Fruit fly (Drosophila melanogaster) whole organism, embryonic: ENCODE results near the gene eIF3d1.

Experiments
- Bgb ChIP-seq: fragments of 200-800 bp; sonication (Bioruptor generic); IDR thresholded peaks from 2 replicates; pipeline ENCODE4 v1.3.6; 2022; ENCODE audit warnings: missing biosample characterization, missing genetic modification characterization; ENCODE audit not compliant: partially characterized antibody
- CG10959 ChIP-seq: fragments of 200-800 bp; sonication (Bioruptor generic); IDR thresholded peaks from 2 replicates; pipeline ENCODE4 v1.3.6; 2022; ENCODE audit warnings: missing biosample characterization, missing genetic modification characterization
- CG11247 ChIP-seq: fragments of 200-800 bp; sonication (Bioruptor generic); IDR thresholded peaks from 2 replicates; pipeline ENCODE4 v1.3.6; 2022; ENCODE audit warnings: missing biosample characterization, missing genetic modification characterization
- CG11696 ChIP-seq: fragments of 200-800 bp; sonication (Bioruptor generic); IDR thresholded peaks from 2 replicates; pipeline ENCODE4 v1.3.6; 2022; ENCODE audit warnings: missing biosample characterization, missing genetic modification characterization
- CG12104 ChIP-seq: fragments of 200-800 bp; sonication (Bioruptor generic); optimal IDR thresholded peaks from 3 replicates; lab custom pipeline; 2016; ENCODE audit warnings: missing biosample characterization, missing genetic modification characterization
- CG14441 ChIP-seq: fragments of 200-800 bp; sonication (Bioruptor generic); IDR thresholded peaks from 2 replicates; pipeline ENCODE4 v1.3.6; 2022; ENCODE audit warnings: missing biosample characterization, missing genetic modification characterization
- CG16779 ChIP-seq: fragments of 200-800 bp; sonication (Bioruptor generic); IDR thresholded peaks from 2 replicates; pipeline ENCODE4 v1.3.6; 2022; ENCODE audit warnings: missing biosample characterization, missing genetic modification characterization
- CG16813 ChIP-seq: fragments of 200-800 bp; sonication (Bioruptor generic); IDR thresholded peaks from 3 replicates; pipeline ENCODE4 v1.3.6; 2022; ENCODE audit warnings: missing biosample characterization, missing genetic modification characterization; ENCODE audit not compliant: partially characterized antibody
- CG2202 ChIP-seq: fragments of 200-800 bp; sonication (Bioruptor generic); optimal IDR thresholded peaks from 2 replicates; lab custom pipeline; 2018; ENCODE audit warnings: missing biosample characterization, mild to moderate bottlenecking, missing genetic modification characterization
- CG2875 ChIP-seq: fragments of 200-800 bp; sonication (Bioruptor generic); optimal IDR thresholded peaks from 2 replicates; lab custom pipeline; 2017; ENCODE audit warnings: missing biosample characterization, mild to moderate bottlenecking, missing genetic modification characterization, missing genetic modification reagents
- CG30431 ChIP-seq: fragments of 200-800 bp; sonication (Bioruptor generic); optimal IDR thresholded peaks from 2 replicates; lab custom pipeline; 2017; ENCODE audit warnings: missing biosample characterization, missing genetic modification characterization
- CG31441 ChIP-seq: fragments of 200-800 bp; sonication (Bioruptor generic); IDR thresholded peaks from 2 replicates; pipeline ENCODE4 v1.3.6; 2022; ENCODE audit warnings: missing biosample characterization, missing genetic modification characterization
- CG32772 ChIP-seq: fragments of 200-800 bp; sonication (Bioruptor generic); IDR thresholded peaks from 2 replicates; pipeline ENCODE4 v1.3.6; 2022; ENCODE audit warnings: missing biosample characterization, missing genetic modification characterization
- CG3281 ChIP-seq: fragments of 200-800 bp; sonication (Bioruptor generic); optimal IDR thresholded peaks from 3 replicates; lab custom pipeline; 2017; ENCODE audit warnings: missing biosample characterization, mild to moderate bottlenecking, missing genetic modification characterization
- CG4360 ChIP-seq: fragments of 200-800 bp; sonication (Bioruptor generic); IDR thresholded peaks from 2 replicates; pipeline ENCODE4 v1.3.6; 2022; ENCODE audit warnings: missing biosample characterization, missing genetic modification characterization
- CG4424 ChIP-seq: fragments of 200-800 bp; sonication (Bioruptor generic); optimal IDR thresholded peaks from 3 replicates; lab custom pipeline; 2016; ENCODE audit warnings: missing biosample characterization, missing genetic modification characterization
- CG4707 ChIP-seq: fragments of 200-800 bp; sonication (Bioruptor generic); optimal IDR thresholded peaks from 2 replicates; lab custom pipeline; 2018; ENCODE audit warnings: missing biosample characterization, mild to moderate bottlenecking, missing genetic modification characterization, moderate library complexity
- CG6765 ChIP-seq: fragments of 200-800 bp; sonication (Bioruptor generic); optimal IDR thresholded peaks from 3 replicates; lab custom pipeline; 2017; ENCODE audit warnings: missing biosample characterization, mild to moderate bottlenecking, missing genetic modification characterization
- CG7556 ChIP-seq: fragments of 200-800 bp; sonication (Bioruptor generic); optimal IDR thresholded peaks from 2 replicates; lab custom pipeline; 2017; ENCODE audit warnings: missing biosample characterization, mild to moderate bottlenecking, missing genetic modification characterization
- CG8478 ChIP-seq: fragments of >200 bp; optimal IDR thresholded peaks from 2 replicates; lab custom pipeline; 2018
- CG8924 ChIP-seq: fragments of 200-800 bp; optimal IDR thresholded peaks from 3 replicates; lab custom pipeline; 2019; ENCODE audit warnings: missing biosample characterization, mild to moderate bottlenecking, missing genetic modification characterization, moderate library complexity
- CG9797 ChIP-seq: fragments of 200-800 bp; sonication (Bioruptor generic); optimal IDR thresholded peaks from 3 replicates; lab custom pipeline; 2018; ENCODE audit warnings: missing biosample characterization, mild to moderate bottlenecking, missing genetic modification characterization
- Camta ChIP-seq: fragments of 200-800 bp; sonication (Bioruptor generic); optimal IDR thresholded peaks from 2 replicates; lab custom pipeline; 2016; ENCODE audit warnings: missing biosample characterization, missing genetic modification characterization
- Dad ChIP-seq: fragments of 200-800 bp; sonication (Bioruptor generic); optimal IDR thresholded peaks from 3 replicates; lab custom pipeline; 2016; ENCODE audit warnings: missing biosample characterization, missing genetic modification characterization
- Fer3 ChIP-seq: fragments of 200-800 bp; sonication (Bioruptor generic); optimal IDR thresholded peaks from 2 replicates; lab custom pipeline; 2018; ENCODE audit warnings: missing biosample characterization, mild to moderate bottlenecking, missing genetic modification characterization, moderate library complexity
- GATAe ChIP-seq: fragments of 200-800 bp; sonication (Bioruptor generic); conservative IDR thresholded peaks from 2 replicates; pipeline ENCODE4 v1.3.6; 2022; ENCODE audit warnings: missing biosample characterization, missing genetic modification characterization
- Gug ChIP-seq: fragments of 200-800 bp; sonication (Bioruptor generic); IDR thresholded peaks from 4 replicates; pipeline ENCODE4 v1.3.6; 2022; ENCODE audit warnings: missing biosample characterization, missing genetic modification characterization
- Hr39 ChIP-seq: fragments of >200 bp; optimal IDR thresholded peaks from 2 replicates; lab custom pipeline; 2017
- Lim3 ChIP-seq: fragments of 200-800 bp; sonication (Bioruptor generic); IDR thresholded peaks from 2 replicates; pipeline ENCODE4 v1.3.6; 2022; ENCODE audit warnings: missing biosample characterization, missing genetic modification characterization
- Myb ChIP-seq: fragments of 200-800 bp; sonication (Bioruptor generic); optimal IDR thresholded peaks from 2 replicates; lab custom pipeline; 2016; ENCODE audit warnings: missing biosample characterization, missing genetic modification characterization
- NK7.1 ChIP-seq: fragments of 200-800 bp; sonication (Bioruptor generic); optimal IDR thresholded peaks from 3 replicates; lab custom pipeline; 2016; ENCODE audit warnings: missing biosample characterization, missing genetic modification characterization
- Neu2 ChIP-seq: fragments of 200-800 bp; sonication (Bioruptor generic); optimal IDR thresholded peaks from 3 replicates; lab custom pipeline; 2016; ENCODE audit warnings: missing biosample characterization, missing genetic modification characterization, borderline replicate concordance
- Nf-YA ChIP-seq: fragments of 200-800 bp; sonication (Bioruptor generic); IDR thresholded peaks from 2 replicates; pipeline ENCODE4 v1.3.6; 2022; ENCODE audit warnings: missing biosample characterization, missing genetic modification characterization
- Nf-YB ChIP-seq: fragments of 200-800 bp; sonication (Bioruptor generic); optimal IDR thresholded peaks from 3 replicates; lab custom pipeline; 2019; ENCODE audit warnings: missing biosample characterization, mild to moderate bottlenecking, missing genetic modification characterization, moderate library complexity
- Sry-δ ChIP-seq: fragments of 200-800 bp; sonication (Bioruptor generic); optimal IDR thresholded peaks from 2 replicates; lab custom pipeline; 2016; ENCODE audit warnings: missing biosample characterization, missing genetic modification characterization
- amos ChIP-seq: fragments of 200-800 bp; sonication (Bioruptor generic); IDR thresholded peaks from 2 replicates; pipeline ENCODE4 v1.3.6; 2022; ENCODE audit warnings: missing biosample characterization, missing genetic modification characterization; ENCODE audit not compliant: partially characterized antibody
- bigmax ChIP-seq: fragments of 200-800 bp; sonication (Bioruptor generic); optimal IDR thresholded peaks from 2 replicates; lab custom pipeline; 2018; ENCODE audit warnings: missing biosample characterization, mild to moderate bottlenecking, missing genetic modification characterization
- chm ChIP-seq: fragments of 200-800 bp; sonication (Bioruptor generic); IDR thresholded peaks from 2 replicates; pipeline ENCODE4 v1.3.6; 2022; ENCODE audit warnings: missing biosample characterization, missing genetic modification characterization
- corto ChIP-seq: fragments of 200-800 bp; sonication (Bioruptor generic); optimal IDR thresholded peaks from 2 replicates; lab custom pipeline; 2016; ENCODE audit warnings: missing biosample characterization, mild to moderate bottlenecking, missing genetic modification characterization, moderate library complexity
- fd3F ChIP-seq: fragments of 200-800 bp; sonication (Bioruptor generic); optimal IDR thresholded peaks from 2 replicates; lab custom pipeline; 2018; ENCODE audit warnings: missing biosample characterization, mild to moderate bottlenecking, missing genetic modification characterization, moderate library complexity
- fd64A ChIP-seq: fragments of 200-800 bp; sonication (Bioruptor generic); optimal IDR thresholded peaks from 3 replicates; lab custom pipeline; 2018; ENCODE audit warnings: missing biosample characterization, mild to moderate bottlenecking, missing genetic modification characterization
- fd96Cb ChIP-seq: fragments of 200-800 bp; sonication (Bioruptor generic); optimal IDR thresholded peaks from 2 replicates; lab custom pipeline; 2018; ENCODE audit warnings: missing biosample characterization, mild to moderate bottlenecking, missing genetic modification characterization, moderate library complexity
- insv ChIP-seq, 2 experiments: fragments of 200-800 bp; sonication (Bioruptor generic); optimal IDR thresholded peaks; 3 replicates each; lab custom pipeline; 2016 to 2018; ENCODE audit warnings: missing biosample characterization in 2 of 2, missing genetic modification characterization in 2 of 2
- lov ChIP-seq, 2 experiments: fragments of 200-800 bp in 1 of 2; fragments of >200 bp in 1 of 2; sonication (Bioruptor generic) in 1 of 2; IDR thresholded peaks in 1 of 2; optimal IDR thresholded peaks in 1 of 2; 2 replicates in 1 of 2; 3 replicates in 1 of 2; pipeline versions ENCODE4 v1.3.6 to Lab custom; 2017 to 2022; ENCODE audit warnings: missing biosample characterization in 1 of 2, missing genetic modification characterization in 1 of 2
- luna ChIP-seq: fragments of 200-800 bp; sonication (Bioruptor generic); optimal IDR thresholded peaks from 2 replicates; lab custom pipeline; 2016; ENCODE audit warnings: missing biosample characterization, missing genetic modification characterization
- pb ChIP-seq: fragments of 200-800 bp; sonication (Bioruptor generic); optimal IDR thresholded peaks from 3 replicates; lab custom pipeline; 2016; ENCODE audit warnings: missing biosample characterization, missing genetic modification characterization
- prd ChIP-seq, 3 experiments: fragments of >200 bp in 2 of 3; fragments of 200-800 bp in 1 of 3; sonication (Bioruptor generic) in 1 of 3; optimal IDR thresholded peaks in 2 of 3; IDR thresholded peaks in 1 of 3; 2 replicates in 2 of 3; 3 replicates in 1 of 3; pipeline versions ENCODE4 v1.3.6 to Lab custom; 2017 to 2022; ENCODE audit warnings: missing biosample characterization in 1 of 3, missing genetic modification characterization in 1 of 3
- schlank ChIP-seq: fragments of 200-800 bp; sonication (Bioruptor generic); optimal IDR thresholded peaks from 2 replicates; lab custom pipeline; 2018; ENCODE audit warnings: missing biosample characterization, mild to moderate bottlenecking, missing genetic modification characterization
- vnd ChIP-seq: fragments of 200-800 bp; sonication (Bioruptor generic); IDR thresholded peaks from 3 replicates; pipeline ENCODE4 v1.3.6; 2022; ENCODE audit warnings: missing biosample characterization, missing genetic modification characterization; ENCODE audit not compliant: partially characterized antibody
- zfh2 ChIP-seq: fragments of 200-800 bp; sonication (Bioruptor generic); optimal IDR thresholded peaks from 2 replicates; lab custom pipeline; 2016; ENCODE audit warnings: missing biosample characterization, missing genetic modification characterization

eIF3d1 gene

DNA sequence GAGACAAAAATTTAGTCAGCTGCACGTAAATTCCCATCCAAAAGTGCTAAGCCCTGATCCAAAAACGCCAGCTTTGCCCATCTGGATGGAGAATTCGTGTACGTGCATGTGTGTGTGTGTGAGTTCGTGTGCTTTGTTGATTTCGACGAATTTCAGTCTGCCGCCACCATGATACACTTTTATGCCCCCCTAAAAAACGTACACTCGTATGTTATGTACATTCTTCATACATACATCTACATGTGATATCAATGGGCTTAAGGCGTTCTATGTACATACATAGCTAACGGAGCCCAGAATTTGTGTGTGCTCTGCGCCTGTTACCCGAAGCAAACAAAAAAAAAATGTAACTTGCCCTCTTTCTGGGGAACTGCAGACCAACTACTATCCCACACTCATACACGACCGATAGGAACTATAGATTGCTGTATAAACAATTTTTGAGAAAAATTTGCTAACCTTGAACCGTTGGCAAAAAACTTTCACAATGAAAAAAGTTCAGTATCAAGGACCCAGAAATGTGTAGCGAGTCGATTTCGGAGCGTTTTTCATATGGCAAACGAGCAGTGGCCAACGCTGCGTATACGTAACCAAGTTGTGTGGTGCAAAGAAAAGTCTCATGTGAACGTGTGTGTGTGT is 46.0 kb downstream of the eIF3d1 start (continued):
- no peak for TF ChIP-seq zfh2 (GFP tag; lab: Kevin White, UChicago)
- TF ChIP-seq vnd: no peak
- TF ChIP-seq fd96Cb: no peak
- no peak for TF ChIP-seq CG16813 (GFP tag; lab: Robert Waterston, UW)
- no peak for TF ChIP-seq CG8478 (lab: Kevin White, UChicago)
- no peak for TF ChIP-seq GATAe (GFP tag; lab: Robert Waterston, UW)
- no peak for TF ChIP-seq CG32772 (GFP tag; lab: Robert Waterston, UW)
- no peak for TF ChIP-seq lov (optimal IDR thresholded peaks at IDR 0.05; lab: Kevin White, UChicago)
- no peak for TF ChIP-seq lov (GFP tag; IDR thresholded peaks at IDR 0.05; lab: Robert Waterston, UW)
- no peak for TF ChIP-seq Nf-YA (GFP tag; lab: Robert Waterston, UW)
- no peak for TF ChIP-seq CG6765 (GFP tag; lab: Kevin White, UChicago)
- TF ChIP-seq CG31441: no peak
- no peak for TF ChIP-seq Gug (GFP tag; lab: Robert Waterston, UW)
- no peak for TF ChIP-seq CG8924 (tag; lab: Kevin White, UChicago)
- no peak for TF ChIP-seq CG4707 (GFP tag; lab: Kevin White, UChicago)
- TF ChIP-seq bigmax (GFP tag; lab: Kevin White, UChicago): no peak
- no peak for TF ChIP-seq luna (GFP tag; lab: Kevin White, UChicago)
- TF ChIP-seq Dad (GFP tag; lab: Kevin White, UChicago): no peak
- TF ChIP-seq CG4360 (GFP tag; lab: Robert Waterston, UW): no peak
- no peak for TF ChIP-seq NK7.1 (GFP tag; lab: Kevin White, UChicago)
- no peak for TF ChIP-seq Hr39
- peak; percentile 42 for TF ChIP-seq fd64A (GFP tag; lab: Kevin White, UChicago)
- no peak for TF ChIP-seq Bgb
- no peak for TF ChIP-seq Neu2 (GFP tag; lab: Kevin White, UChicago)
- TF ChIP-seq CG30431: no peak
- no peak for TF ChIP-seq pb (GFP tag; lab: Kevin White, UChicago)
- no peak for TF ChIP-seq CG16779
- TF ChIP-seq Fer3 (tag; lab: Kevin White, UChicago): peak; percentile 30
- TF ChIP-seq fd3F (GFP tag; lab: Kevin White, UChicago): no peak
- no peak; the same call in 1 of the 2 replicates for TF ChIP-seq CG11247 (GFP tag; lab: Robert Waterston, UW)
- no peak for TF ChIP-seq Sry-δ (GFP tag; lab: Kevin White, UChicago)
- TF ChIP-seq corto (GFP tag; lab: Kevin White, UChicago): no peak
- no peak for TF ChIP-seq CG7556 (GFP tag; lab: Kevin White, UChicago)
- no peak for TF ChIP-seq prd (optimal IDR thresholded peaks at IDR 0.05; lab: Kevin White, UChicago)
- no peak for TF ChIP-seq prd (GFP tag; IDR thresholded peaks at IDR 0.05; lab: Robert Waterston, UW)
- peak; percentile 14 for TF ChIP-seq CG12104 (GFP tag; lab: Kevin White, UChicago)
- no peak for TF ChIP-seq amos (GFP tag; lab: Robert Waterston, UW)
- TF ChIP-seq CG9797 (GFP tag; lab: Kevin White, UChicago): no peak
- TF ChIP-seq insv (GFP tag; optimal IDR thresholded peaks at IDR 0.05; lab: Kevin White, UChicago): no peak
- no peak for TF ChIP-seq CG2875 (GFP tag; lab: Kevin White, UChicago)
- no peak for TF ChIP-seq CG10959 (GFP tag; lab: Robert Waterston, UW)
- TF ChIP-seq Lim3 (GFP tag; lab: Robert Waterston, UW): no peak
- no peak for TF ChIP-seq schlank (tag; lab: Kevin White, UChicago)
- TF ChIP-seq Myb (GFP tag; lab: Kevin White, UChicago): no peak
- no peak for TF ChIP-seq CG11696 (GFP tag; lab: Robert Waterston, UW)
- TF ChIP-seq CG2202: no peak
- TF ChIP-seq Nf-YB (GFP tag; lab: Kevin White, UChicago): no peak
- peak; percentile 33 for TF ChIP-seq CG3281 (GFP tag; lab: Kevin White, UChicago)
- TF ChIP-seq CG4424 (GFP tag; lab: Kevin White, UChicago): no peak
- TF ChIP-seq CG14441 (GFP tag; lab: Robert Waterston, UW): no peak
- TF ChIP-seq chm (GFP tag; lab: Robert Waterston, UW): no peak
- TF ChIP-seq Camta (GFP tag; lab: Kevin White, UChicago): no peak
